Fruit fly (Drosophila melanogaster): Measurements from ENCODE around the gene Galk.

Galk gene

dm6 chr3L:8978678-8979413, 7.0 kb downstream of the Galk start (continued):
- TF ChIP-seq tll (GFP tag; optimal IDR thresholded peaks at IDR 0.05) (no peak), schlank (tag; optimal IDR thresholded peaks at IDR 0.05) (no peak), chm (GFP tag; IDR thresholded peaks at IDR 0.05) (0 out of 2 replicates have a peak, but pooled peaks have one; percentile 54), gcm (GFP tag; optimal IDR thresholded peaks at IDR 0.05) (peak; percentile 65), Hr78 (GFP tag; optimal IDR thresholded peaks at IDR 0.05) (peak in 1 of 2 experiments; percentile 99), Mrtf (GFP tag; IDR thresholded peaks at IDR 0.05) (no peak), prd (optimal IDR thresholded peaks at IDR 0.05) (no peak), prd (GFP tag; IDR thresholded peaks at IDR 0.05) (peak; percentile 59; the same call in 2 of the 3 replicates), CG13775 (GFP tag; optimal IDR thresholded peaks at IDR 0.05) (no peak), Eip74EF (GFP tag; optimal IDR thresholded peaks at IDR 0.05) (peak in 1 of 2 experiments; percentile 41), Xbp1 (GFP tag; optimal IDR thresholded peaks at IDR 0.05) (peak; percentile 14), kah (GFP tag; optimal IDR thresholded peaks at IDR 0.05) (peak; percentile 42), CG7556 (GFP tag; optimal IDR thresholded peaks at IDR 0.05) (no peak), tio (GFP tag; optimal IDR thresholded peaks at IDR 0.05) (no peak), CG14860 (GFP tag; IDR thresholded peaks at IDR 0.05; ENCODE audit: partially characterized antibody) (0 out of 3 replicates have a peak, but pooled peaks have one; percentile 36), Oli (tag; optimal IDR thresholded peaks at IDR 0.05) (peak; percentile 17), vvl (GFP tag; IDR thresholded peaks at IDR 0.05) (peak; percentile 24; the same call in 1 of the 2 replicates), CG7839 (tag; optimal IDR thresholded peaks at IDR 0.05) (peak; percentile 38), PHDP (tag; optimal IDR thresholded peaks at IDR 0.05) (no peak), CG16813 (GFP tag; IDR thresholded peaks at IDR 0.05; ENCODE audit: partially characterized antibody) (no peak), zfh2 (GFP tag; optimal IDR thresholded peaks at IDR 0.05) (no peak), TFAM (GFP tag; optimal IDR thresholded peaks at IDR 0.05) (no peak), jing (GFP tag; optimal IDR thresholded peaks at IDR 0.05) (no peak), Nf-YC (tag; optimal IDR thresholded peaks at IDR 0.05) (peak; percentile 8), CG6791 (GFP tag; IDR thresholded peaks at IDR 0.05; ENCODE audit: partially characterized antibody) (no peak), pzg (GFP tag; optimal IDR thresholded peaks at IDR 0.05) (no peak), bsh (GFP tag; optimal IDR thresholded peaks at IDR 0.05) (peak in 1 of 2 experiments; percentile 47), CG12219 (GFP tag; optimal IDR thresholded peaks at IDR 0.05) (no peak), otp (GFP tag; IDR thresholded peaks at IDR 0.05) (0 out of 3 replicates have a peak, but pooled peaks have one; percentile 25), HLH3B (GFP tag; IDR thresholded peaks at IDR 0.05) (peak; percentile 32; the same call in 1 of the 2 replicates), Antp (GFP tag; optimal IDR thresholded peaks at IDR 0.05) (no peak), CG2116 (GFP tag; optimal IDR thresholded peaks at IDR 0.05) (no peak), CG17359 (tag; optimal IDR thresholded peaks at IDR 0.05) (peak; percentile 52), Pdp1 (GFP tag; optimal IDR thresholded peaks at IDR 0.05) (peak in 1 of 2 experiments; percentile 70), CG31441 (GFP tag; IDR thresholded peaks at IDR 0.05) (no peak), CG34422 (GFP tag; IDR thresholded peaks at IDR 0.05) (peak; percentile 84; the same call in 1 of the 3 replicates), Nf-YA (GFP tag; IDR thresholded peaks at IDR 0.05) (no peak), zen2 (GFP tag; IDR thresholded peaks at IDR 0.05; ENCODE audit: partially characterized antibody) (peak; percentile 17; the same call in 1 of the 3 replicates), CG2875 (GFP tag; optimal IDR thresholded peaks at IDR 0.05) (no peak), eyg (GFP tag; optimal IDR thresholded peaks at IDR 0.05) (no peak), MTF-1 (GFP tag; optimal IDR thresholded peaks at IDR 0.05; ENCODE audit: borderline replicate concordance) (no peak), CG11093 (GFP tag; IDR thresholded peaks at IDR 0.05) (0 out of 3 replicates have a peak, but pooled peaks have one; percentile 14), Ravus (GFP tag; IDR thresholded peaks at IDR 0.05) (no peak), CG6689 (GFP tag; IDR thresholded peaks at IDR 0.05) (peak; percentile 48), unc-4 (GFP tag; IDR thresholded peaks at IDR 0.05; ENCODE audit: partially characterized antibody) (peak; percentile 44), Kr (GFP tag; optimal IDR thresholded peaks at IDR 0.05) (no peak), CG15073 (GFP tag; optimal IDR thresholded peaks at IDR 0.05) (no peak)
